Worm (Caenorhabditis elegans) whole organism, L4 larva: ENCODE results near the gene Y67D8A.2.

Source experiments
- Y105C5A.15 ChIP-seq: fragments of 200-800 bp; sonication (Bioruptor generic); IDR thresholded peaks from 2 replicates; pipeline ENCODE4 v1.3.6; 2022; ENCODE audit warnings: missing genetic modification characterization, missing compliant biosample characterization
- ama-1 ChIP-seq: fragments of 150-350 bp; optimal IDR thresholded peaks from 2 replicates; lab custom pipeline; 2014; ENCODE audit warnings: inconsistent platforms, mixed read lengths
- fkh-10 ChIP-seq: fragments of 150-350 bp; optimal IDR thresholded peaks from 2 replicates; lab custom pipeline; 2014; ENCODE audit warnings: missing biosample characterization, missing genetic modification reagents, missing genetic modification characterization
- fos-1 ChIP-seq: fragments of 150-350 bp; optimal IDR thresholded peaks from 2 replicates; lab custom pipeline; 2014; ENCODE audit warnings: missing biosample characterization, missing genetic modification characterization
- lir-3 ChIP-seq: sonication (generic microtip); optimal IDR thresholded peaks from 2 replicates; lab custom pipeline; 2016; ENCODE audit warnings: mild to moderate bottlenecking, missing genetic modification characterization, missing compliant biosample characterization
- nhr-48 ChIP-seq: sonication (generic microtip); optimal IDR thresholded peaks from 2 replicates; lab custom pipeline; 2016; ENCODE audit warnings: mild to moderate bottlenecking, missing genetic modification characterization, missing compliant biosample characterization
- nhr-76 ChIP-seq: fragments of 150-350 bp; optimal IDR thresholded peaks from 2 replicates; lab custom pipeline; 2014; ENCODE audit warnings: missing biosample characterization, missing genetic modification characterization
- nhr-77 ChIP-seq: fragments of 150-350 bp; optimal IDR thresholded peaks from 2 replicates; lab custom pipeline; 2014; ENCODE audit warnings: missing biosample characterization, missing genetic modification characterization
- pqm-1 ChIP-seq: sonication (generic microtip); optimal IDR thresholded peaks from 2 replicates; lab custom pipeline; 2017; ENCODE audit warnings: missing biosample characterization, missing genetic modification characterization
- snpc-4 ChIP-seq: fragments of 150-350 bp; optimal IDR thresholded peaks from 2 replicates; lab custom pipeline; 2014; ENCODE audit warnings: missing biosample characterization, missing genetic modification characterization

DNA sequence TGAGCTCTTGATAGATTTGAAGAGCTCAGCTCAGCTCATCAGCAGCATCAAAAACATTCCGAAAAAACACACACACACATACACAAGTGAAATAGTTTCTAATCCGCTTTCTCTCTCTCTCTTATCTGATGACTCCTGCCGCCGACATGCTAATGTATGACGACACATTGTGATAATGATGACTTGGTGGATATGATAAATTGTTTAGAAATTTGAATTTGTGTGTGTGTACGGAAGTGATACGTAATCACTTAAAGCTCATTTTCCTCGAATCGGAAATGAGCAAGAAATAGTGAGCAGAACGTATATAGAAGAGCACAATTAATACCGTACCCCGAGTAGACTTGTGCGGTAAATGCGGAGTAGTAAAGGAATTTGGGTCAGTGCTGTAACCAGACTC lies 24.6 kb downstream of the Y67D8A.2 start:
- TF ChIP-seq fkh-10 (GFP tag; lab: Kevin White, UChicago), result no peak
- TF ChIP-seq snpc-4 (tag; lab: Kevin White, UChicago), result no peak
- no peak for TF ChIP-seq nhr-77 (tag; lab: Kevin White, UChicago)
- no peak for TF ChIP-seq nhr-76 (tag; lab: Kevin White, UChicago)
- TF ChIP-seq ama-1 (lab: Kevin White, UChicago), result no peak
- TF ChIP-seq pqm-1, result no peak
- TF ChIP-seq nhr-48 (tag; lab: Kevin White, UChicago), result no peak
- no peak for TF ChIP-seq lir-3 (tag; lab: Kevin White, UChicago)
- no peak for TF ChIP-seq fos-1 (tag; lab: Kevin White, UChicago)
- no peak for TF ChIP-seq Y105C5A.15 (GFP tag; lab: Robert Waterston, UW)
